Worm (Caenorhabditis elegans) whole organism, early embryonic: ENCODE results near the gene rml-1.
A peak's percentile ranks its signal among the peaks of the same experiment; 100 is the strongest.

Experiments
- B0310.2 ChIP-seq: sonication (generic microtip); optimal IDR thresholded peaks from 2 replicates; lab custom pipeline; 2016; ENCODE audit warnings: mild to moderate bottlenecking, missing genetic modification characterization, missing compliant biosample characterization
- F13C5.2 ChIP-seq: sonication (generic microtip); optimal IDR thresholded peaks from 2 replicates; lab custom pipeline; 2017; ENCODE audit warnings: mild to moderate bottlenecking, missing genetic modification characterization, inconsistent platforms, missing compliant biosample characterization
- aly-1 ChIP-seq: sonication (generic microtip); optimal IDR thresholded peaks from 2 replicates; lab custom pipeline; 2016; ENCODE audit warnings: missing genetic modification characterization, missing compliant biosample characterization
- ama-1 ChIP-seq: fragments of 150-350 bp; optimal IDR thresholded peaks from 2 replicates; lab custom pipeline; 2014
- ceh-13 ChIP-seq: fragments of 200-800 bp; sonication (Bioruptor generic); optimal IDR thresholded peaks from 2 replicates; lab custom pipeline; 2018; ENCODE audit warnings: mild to moderate bottlenecking, missing genetic modification characterization, missing compliant biosample characterization
- ceh-36 ChIP-seq: sonication (generic microtip); optimal IDR thresholded peaks from 2 replicates; lab custom pipeline; 2016; ENCODE audit warnings: missing genetic modification characterization, inconsistent platforms, missing compliant biosample characterization
- ets-7 ChIP-seq: sonication (generic microtip); optimal IDR thresholded peaks from 2 replicates; lab custom pipeline; 2016; ENCODE audit warnings: missing genotype, missing genetic modification characterization, missing compliant biosample characterization
- flt-1 ChIP-seq: fragments of 200-800 bp; sonication (Bioruptor generic); IDR thresholded peaks from 2 replicates; pipeline ENCODE4 v1.3.6; 2022; ENCODE audit warnings: missing genetic modification characterization, missing compliant biosample characterization
- hmbx-1 ChIP-seq: sonication (generic microtip); optimal IDR thresholded peaks from 2 replicates; lab custom pipeline; 2016; ENCODE audit warnings: mild to moderate bottlenecking, missing genetic modification characterization, missing compliant biosample characterization
- hmg-4 ChIP-seq: fragments of 200-800 bp; sonication (Bioruptor generic); optimal IDR thresholded peaks from 2 replicates; lab custom pipeline; 2018; ENCODE audit warnings: mild to moderate bottlenecking, missing genetic modification characterization, missing compliant biosample characterization
- hnd-1 ChIP-seq: sonication (generic microtip); optimal IDR thresholded peaks from 2 replicates; lab custom pipeline; 2016; ENCODE audit warnings: missing genetic modification characterization, missing compliant biosample characterization
- pes-1 ChIP-seq: fragments of 200-800 bp; sonication (Bioruptor generic); IDR thresholded peaks from 2 replicates; pipeline ENCODE4 v1.3.6; 2022; ENCODE audit warnings: missing genetic modification reagents, missing genetic modification characterization, missing compliant biosample characterization
- scrt-1 ChIP-seq: fragments of 200-800 bp; sonication (Bioruptor generic); IDR thresholded peaks from 2 replicates; pipeline ENCODE4 v1.3.6; 2022; ENCODE audit warnings: missing genetic modification characterization, missing compliant biosample characterization
- sea-1 ChIP-seq: fragments of 200-800 bp; sonication (Bioruptor generic); conservative IDR thresholded peaks from 2 replicates; pipeline ENCODE4 v1.3.6; 2022; ENCODE audit warnings: missing genetic modification characterization, missing compliant biosample characterization
- tbx-11 ChIP-seq: fragments of 200-800 bp; sonication (Bioruptor generic); IDR thresholded peaks from 2 replicates; pipeline ENCODE4 v1.3.6; 2022; ENCODE audit warnings: missing genetic modification characterization, missing compliant biosample characterization
- tbx-37 ChIP-seq: fragments of 200-800 bp; sonication (Bioruptor generic); conservative IDR thresholded peaks from 2 replicates; pipeline ENCODE4 v1.3.6; 2022; ENCODE audit warnings: missing genetic modification reagents, missing genetic modification characterization, missing compliant biosample characterization
- tra-4 ChIP-seq: sonication (generic microtip); optimal IDR thresholded peaks from 2 replicates; lab custom pipeline; 2017; ENCODE audit warnings: missing genetic modification characterization, missing compliant biosample characterization

Gene rml-1

DNA sequence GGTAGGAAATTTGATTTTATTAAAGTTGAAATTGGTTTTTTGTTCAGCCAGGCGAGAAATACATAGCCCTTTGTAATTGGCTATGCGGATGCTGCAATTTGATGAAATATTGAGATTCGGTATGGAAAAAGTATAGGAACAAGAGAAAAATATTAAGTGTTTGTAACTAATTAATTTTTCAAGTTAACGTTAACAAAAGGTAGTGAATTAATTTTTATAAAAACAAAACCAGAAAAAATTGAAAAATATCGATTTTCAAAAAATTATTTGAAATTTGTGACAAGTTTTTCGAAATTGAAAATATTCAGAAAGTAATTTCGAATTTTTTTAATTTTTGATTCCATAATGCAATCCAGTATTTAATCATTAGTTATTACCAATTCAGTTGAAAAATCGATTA, 36.3 kb downstream of the rml-1 start, which contains the start of gene W06F12.2:
TSS of gene W06F12.2 (minus strand) at position 101 of the 400 bp plus-strand sequence.
- TF ChIP-seq ceh-13 (GFP tag; lab: Kevin White, UChicago) (no peak), tbx-11 (GFP tag; lab: Robert Waterston, UW) (no peak), scrt-1 (GFP tag; lab: Robert Waterston, UW) (no peak)

DNA sequence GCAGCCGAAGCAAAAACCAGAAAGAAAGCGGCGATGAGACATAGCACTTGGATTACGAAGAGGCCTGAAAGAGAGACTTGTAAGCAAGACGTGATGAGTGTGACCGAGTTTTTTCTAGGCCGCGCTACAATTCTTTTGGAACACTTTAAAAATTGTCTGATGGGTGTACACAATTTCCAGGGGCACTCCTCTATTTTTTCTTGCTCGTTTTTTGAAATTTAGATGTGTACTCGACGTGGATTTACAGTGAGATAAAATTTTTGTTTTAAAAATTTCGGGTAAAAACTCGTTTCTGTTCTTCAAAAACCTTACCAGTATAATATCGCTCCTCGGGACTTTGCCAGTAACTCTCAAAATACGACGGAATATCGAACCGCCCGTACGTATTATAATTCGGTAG, 38.1 kb downstream of the rml-1 start:
- TF ChIP-seq tra-4: no peak
- TF ChIP-seq sea-1: no peak

ce11 chrIII:13724018-13724892, 43.6 kb downstream of the rml-1 start:
- TF ChIP-seq scrt-1 (GFP tag; lab: Robert Waterston, UW) (no peak), ama-1 (lab: Kevin White, UChicago) (peak; percentile 9)

DNA sequence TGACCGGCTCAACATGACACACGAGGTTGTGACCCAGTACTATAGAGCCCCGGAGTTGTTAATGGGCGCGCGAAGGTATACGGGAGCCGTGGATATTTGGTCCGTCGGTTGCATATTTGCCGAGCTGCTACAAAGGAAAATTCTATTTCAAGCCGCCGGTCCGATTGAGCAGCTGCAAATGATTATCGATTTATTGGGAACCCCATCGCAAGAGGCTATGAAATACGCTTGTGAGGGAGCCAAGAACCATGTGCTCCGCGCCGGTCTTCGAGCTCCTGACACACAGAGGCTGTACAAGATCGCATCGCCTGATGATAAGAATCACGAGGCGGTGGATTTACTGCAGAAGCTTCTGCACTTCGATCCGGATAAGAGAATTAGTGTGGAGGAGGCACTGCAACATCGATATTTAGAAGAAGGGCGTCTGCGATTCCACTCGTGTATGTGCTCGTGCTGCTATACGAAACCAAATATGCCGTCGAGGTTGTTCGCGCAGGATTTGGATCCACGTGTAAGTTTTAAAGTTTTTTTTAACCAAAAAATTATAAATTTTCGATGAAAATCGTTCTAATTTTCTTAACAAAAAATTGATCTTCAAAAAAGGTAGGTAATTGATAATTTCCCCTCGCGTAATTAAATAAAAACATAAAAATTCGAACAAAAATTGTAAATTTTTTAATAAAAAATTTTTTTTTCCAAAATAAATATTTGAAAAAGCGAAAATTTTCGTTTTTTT, 45.3 kb downstream of the rml-1 start:
- TF ChIP-seq pes-1: no peak
- TF ChIP-seq ama-1 (lab: Kevin White, UChicago): peak; percentile 31

- TF ChIP-seq B0310.2 (tag; lab: Kevin White, UChicago) (no peak), hmbx-1 (no peak), ets-7 (tag; lab: Kevin White, UChicago) (no peak), ceh-36 (tag; lab: Kevin White, UChicago) (no peak), sea-1 (no peak), hnd-1 (tag; lab: Kevin White, UChicago) (no peak), tra-4 (no peak), scrt-1 (GFP tag; lab: Robert Waterston, UW) (no peak), ceh-13 (GFP tag; lab: Kevin White, UChicago) (no peak), F13C5.2 (tag; lab: Kevin White, UChicago) (no peak), ama-1 (lab: Kevin White, UChicago) (no peak)
Measured at ce11 chrIII:13721944-13722343, 45.9 kb downstream of the rml-1 start.

- no peak for TF ChIP-seq ceh-13 (GFP tag; lab: Kevin White, UChicago)
- TF ChIP-seq hmbx-1: no peak
- peak; percentile 88 for TF ChIP-seq hmg-4 (GFP tag; lab: Kevin White, UChicago)
- peak; percentile 66; the same call in 1 of the 2 replicates for TF ChIP-seq sea-1
- no peak for TF ChIP-seq ets-7 (tag; lab: Kevin White, UChicago)
- TF ChIP-seq aly-1 (tag; lab: Kevin White, UChicago): peak; percentile 46
- TF ChIP-seq scrt-1 (GFP tag; lab: Robert Waterston, UW): no peak
- TF ChIP-seq F13C5.2 (tag; lab: Kevin White, UChicago): peak; percentile 25
- TF ChIP-seq flt-1 (GFP tag; lab: Robert Waterston, UW): peak; percentile 35
- TF ChIP-seq B0310.2 (tag; lab: Kevin White, UChicago): peak; percentile 48
- no peak for TF ChIP-seq tbx-37 (GFP tag; lab: Robert Waterston, UW)
- peak; percentile 29 for TF ChIP-seq ceh-36 (tag; lab: Kevin White, UChicago)
- peak; percentile 37; the same call in 1 of the 2 replicates for TF ChIP-seq tbx-11 (GFP tag; lab: Robert Waterston, UW)
- no peak for TF ChIP-seq hnd-1 (tag; lab: Kevin White, UChicago)
- TF ChIP-seq ama-1 (lab: Kevin White, UChicago): no peak
- TF ChIP-seq pes-1: 0 out of 2 replicates have a peak, but pooled peaks have one; percentile 26
- TF ChIP-seq tra-4: peak; percentile 11
Measured at ce11 chrIII:13721066-13721465, 46.8 kb downstream of the rml-1 start.

DNA sequence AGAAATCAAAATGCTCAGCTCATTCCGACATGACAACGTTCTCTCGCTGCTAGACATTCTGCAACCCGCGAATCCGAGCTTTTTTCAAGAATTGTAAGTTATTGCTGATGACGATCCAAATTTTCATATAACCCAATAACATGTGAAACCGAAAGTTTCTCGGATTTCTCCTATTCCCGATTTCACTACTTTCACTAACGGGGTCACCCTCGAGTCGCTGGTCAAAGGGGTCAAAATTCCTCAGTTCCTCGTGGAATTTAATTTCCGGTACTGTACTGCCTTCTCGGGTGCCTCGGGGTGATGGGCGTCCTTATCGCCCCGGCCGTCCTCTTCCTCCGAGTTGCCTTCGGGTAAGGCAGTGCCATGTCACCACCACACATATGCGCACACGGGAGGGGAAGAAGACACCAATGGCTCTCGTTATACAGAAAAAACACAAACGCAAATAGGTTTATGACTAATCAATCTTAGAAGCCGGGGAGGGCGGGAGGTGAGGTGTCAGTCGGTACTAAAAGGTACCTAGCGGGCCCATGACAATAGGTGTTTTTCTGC, 47.6 kb downstream of the rml-1 start:
- no peak for TF ChIP-seq F13C5.2 (tag; lab: Kevin White, UChicago)
- TF ChIP-seq hnd-1 (tag; lab: Kevin White, UChicago): no peak
- no peak for TF ChIP-seq tbx-11 (GFP tag; lab: Robert Waterston, UW)
- TF ChIP-seq hmbx-1: no peak
- no peak for TF ChIP-seq tbx-37 (GFP tag; lab: Robert Waterston, UW)
- TF ChIP-seq hmg-4 (GFP tag; lab: Kevin White, UChicago): peak; percentile 81
- TF ChIP-seq ceh-36 (tag; lab: Kevin White, UChicago): no peak
- TF ChIP-seq pes-1: peak; percentile 10; the same call in 1 of the 2 replicates
- TF ChIP-seq aly-1 (tag; lab: Kevin White, UChicago): peak; percentile 63

ce11 chrIII:13719247-13719758, 48.6 kb downstream of the rml-1 start:
- no peak for TF ChIP-seq tra-4
- TF ChIP-seq hmg-4 (GFP tag; lab: Kevin White, UChicago): no peak
- no peak for TF ChIP-seq F13C5.2 (tag; lab: Kevin White, UChicago)
- TF ChIP-seq pes-1: no peak
- TF ChIP-seq ama-1 (lab: Kevin White, UChicago): no peak
- no peak for TF ChIP-seq hnd-1 (tag; lab: Kevin White, UChicago)
- no peak for TF ChIP-seq aly-1 (tag; lab: Kevin White, UChicago)
- TF ChIP-seq hmbx-1: no peak
- no peak for TF ChIP-seq sea-1
- no peak for TF ChIP-seq B0310.2 (tag; lab: Kevin White, UChicago)
